Fruit fly (Drosophila melanogaster) whole organism, embryonic: Measurements from ENCODE around the gene bi.
A peak's percentile ranks its signal among the peaks of the same experiment; 100 is the strongest.

Experiments used
- Abd-B ChIP-seq: fragments of 200-800 bp; sonication (Bioruptor generic); optimal IDR thresholded peaks from 2 replicates; lab custom pipeline; 2018; ENCODE audit warnings: missing biosample characterization, mild to moderate bottlenecking, missing genetic modification characterization, moderate library complexity
- Atf6 ChIP-seq: fragments of 200-800 bp; sonication (Bioruptor generic); IDR thresholded peaks from 2 replicates; pipeline ENCODE4 v1.3.6; 2022; ENCODE audit warnings: missing biosample characterization, missing genetic modification characterization
- CG10147 ChIP-seq: fragments of 200-800 bp; sonication (Bioruptor generic); optimal IDR thresholded peaks from 2 replicates; lab custom pipeline; 2019; ENCODE audit warnings: missing biosample characterization, mild to moderate bottlenecking, missing genetic modification characterization, moderate library complexity
- CG12942 ChIP-seq: fragments of 200-800 bp; sonication (Bioruptor generic); optimal IDR thresholded peaks from 3 replicates; lab custom pipeline; 2016; ENCODE audit warnings: missing biosample characterization, missing genetic modification characterization
- CG13775 ChIP-seq: fragments of 200-800 bp; sonication (Bioruptor generic); optimal IDR thresholded peaks from 3 replicates; lab custom pipeline; 2017; ENCODE audit warnings: missing biosample characterization, mild to moderate bottlenecking, missing genetic modification characterization
- CG1647 ChIP-seq: fragments of 200-800 bp; sonication (Bioruptor generic); optimal IDR thresholded peaks from 3 replicates; lab custom pipeline; 2016; ENCODE audit warnings: missing biosample characterization, missing genetic modification characterization
- CG16863 ChIP-seq: fragments of 200-800 bp; sonication (Bioruptor generic); optimal IDR thresholded peaks from 3 replicates; lab custom pipeline; 2016; ENCODE audit warnings: missing biosample characterization, missing genetic modification characterization
- CG17186 ChIP-seq: fragments of 200-800 bp; sonication (Bioruptor generic); optimal IDR thresholded peaks from 3 replicates; lab custom pipeline; 2017; ENCODE audit warnings: missing biosample characterization, missing genetic modification reagents, missing genetic modification characterization
- CG17359 ChIP-seq: fragments of 200-800 bp; sonication (Bioruptor generic); optimal IDR thresholded peaks from 3 replicates; lab custom pipeline; 2018; ENCODE audit warnings: missing biosample characterization, mild to moderate bottlenecking, missing genetic modification characterization, moderate library complexity
- CG17568 ChIP-seq: fragments of 200-800 bp; sonication (Bioruptor generic); optimal IDR thresholded peaks from 2 replicates; lab custom pipeline; 2018; ENCODE audit warnings: missing biosample characterization, mild to moderate bottlenecking, missing genetic modification characterization, moderate library complexity
- CG18011 ChIP-seq: fragments of 200-800 bp; sonication (Bioruptor generic); optimal IDR thresholded peaks from 2 replicates; lab custom pipeline; 2017; ENCODE audit warnings: missing biosample characterization, missing genetic modification characterization, mild to moderate bottlenecking, moderate library complexity, missing genotype
- CG2678 ChIP-seq: fragments of 200-800 bp; sonication (Bioruptor generic); optimal IDR thresholded peaks from 3 replicates; lab custom pipeline; 2019; ENCODE audit warnings: missing biosample characterization, mild to moderate bottlenecking, missing genetic modification characterization, moderate library complexity
- CG3065 ChIP-seq: fragments of 200-800 bp; sonication (Bioruptor generic); optimal IDR thresholded peaks from 2 replicates; lab custom pipeline; 2016; ENCODE audit warnings: missing biosample characterization, missing genetic modification characterization
- CG31388 ChIP-seq: fragments of 200-800 bp; sonication (Bioruptor generic); optimal IDR thresholded peaks from 2 replicates; lab custom pipeline; 2016; ENCODE audit warnings: missing biosample characterization, missing genetic modification characterization
- CG32767 ChIP-seq: fragments of 200-800 bp; sonication (Bioruptor generic); IDR thresholded peaks from 2 replicates; pipeline ENCODE4 v1.3.6; 2022; ENCODE audit warnings: missing biosample characterization, missing genetic modification characterization
- CG34422 ChIP-seq: fragments of 200-800 bp; sonication (Bioruptor generic); IDR thresholded peaks from 3 replicates; pipeline ENCODE4 v1.3.6; 2022; ENCODE audit warnings: missing biosample characterization, missing genetic modification characterization
- CG4404 ChIP-seq: fragments of 200-800 bp; sonication (Bioruptor generic); IDR thresholded peaks from 2 replicates; pipeline ENCODE4 v1.3.6; 2022; ENCODE audit warnings: missing biosample characterization, missing genetic modification characterization
- CG6854 ChIP-seq: fragments of 200-800 bp; sonication (Bioruptor generic); optimal IDR thresholded peaks from 3 replicates; lab custom pipeline; 2017; ENCODE audit warnings: missing biosample characterization, mild to moderate bottlenecking, missing genetic modification characterization
- CG9215 ChIP-seq: fragments of 200-800 bp; sonication (Bioruptor generic); IDR thresholded peaks from 2 replicates; pipeline ENCODE4 v1.3.6; 2022; ENCODE audit warnings: missing biosample characterization, missing genetic modification characterization
- CG9437 ChIP-seq: fragments of 200-800 bp; sonication (Bioruptor generic); optimal IDR thresholded peaks from 2 replicates; lab custom pipeline; 2018; ENCODE audit warnings: missing biosample characterization, mild to moderate bottlenecking, missing genetic modification characterization
- D19B ChIP-seq: fragments of 200-800 bp; sonication (Bioruptor generic); optimal IDR thresholded peaks from 2 replicates; lab custom pipeline; 2017; ENCODE audit warnings: missing biosample characterization, mild to moderate bottlenecking, missing genetic modification characterization
- Dad ChIP-seq: fragments of 200-800 bp; sonication (Bioruptor generic); optimal IDR thresholded peaks from 3 replicates; lab custom pipeline; 2016; ENCODE audit warnings: missing biosample characterization, missing genetic modification characterization
- Dek ChIP-seq: fragments of 200-800 bp; sonication (Bioruptor generic); optimal IDR thresholded peaks from 3 replicates; lab custom pipeline; 2019; ENCODE audit warnings: missing biosample characterization, mild to moderate bottlenecking, missing genetic modification characterization, moderate library complexity
- Ets97D ChIP-seq: fragments of 200-800 bp; sonication (Bioruptor generic); optimal IDR thresholded peaks from 3 replicates; lab custom pipeline; 2016; ENCODE audit warnings: missing biosample characterization, missing genetic modification characterization
- Fer2 ChIP-seq: fragments of 200-800 bp; sonication (Bioruptor generic); optimal IDR thresholded peaks from 2 replicates; lab custom pipeline; 2018; ENCODE audit warnings: missing biosample characterization, mild to moderate bottlenecking, missing genetic modification characterization, moderate library complexity
- H15 ChIP-seq: fragments of 200-800 bp; sonication (Bioruptor generic); IDR thresholded peaks from 3 replicates; pipeline ENCODE4 v1.3.6; 2022; ENCODE audit warnings: missing biosample characterization, missing genetic modification characterization
- Hand ChIP-seq: fragments of 200-800 bp; sonication (Bioruptor generic); optimal IDR thresholded peaks from 2 replicates; lab custom pipeline; 2017; ENCODE audit warnings: mild to moderate bottlenecking, missing biosample characterization, missing genetic modification reagents, missing genetic modification characterization
- Hr39 ChIP-seq: fragments of >200 bp; optimal IDR thresholded peaks from 2 replicates; lab custom pipeline; 2017
- Kr ChIP-seq: fragments of 200-800 bp; sonication (Bioruptor generic); optimal IDR thresholded peaks from 2 replicates; lab custom pipeline; 2017; ENCODE audit warnings: missing biosample characterization, mild to moderate bottlenecking, missing genetic modification characterization
- NfI ChIP-seq: fragments of 200-800 bp; sonication (Bioruptor generic); optimal IDR thresholded peaks from 3 replicates; lab custom pipeline; 2018; ENCODE audit warnings: missing biosample characterization, mild to moderate bottlenecking, missing genetic modification characterization, moderate library complexity
- Side ChIP-seq: fragments of 200-800 bp; sonication (Bioruptor generic); optimal IDR thresholded peaks from 2 replicates; lab custom pipeline; 2016; ENCODE audit warnings: missing biosample characterization, missing genetic modification characterization
- Sox100B ChIP-seq: fragments of 200-800 bp; sonication (Bioruptor generic); optimal IDR thresholded peaks from 3 replicates; lab custom pipeline; 2018; ENCODE audit warnings: missing biosample characterization, mild to moderate bottlenecking, missing genetic modification characterization
- Sry-β ChIP-seq: fragments of 200-800 bp; sonication (Bioruptor generic); optimal IDR thresholded peaks from 2 replicates; lab custom pipeline; 2018; ENCODE audit warnings: missing biosample characterization, mild to moderate bottlenecking, missing genetic modification characterization, moderate library complexity
- Ssrp ChIP-seq: fragments of 200-800 bp; sonication (Bioruptor generic); optimal IDR thresholded peaks from 2 replicates; lab custom pipeline; 2018; ENCODE audit warnings: missing biosample characterization, mild to moderate bottlenecking, missing genetic modification characterization, moderate library complexity
- Xbp1 ChIP-seq: fragments of 200-800 bp; sonication (Bioruptor generic); optimal IDR thresholded peaks from 3 replicates; lab custom pipeline; 2016; ENCODE audit warnings: missing biosample characterization, mild to moderate bottlenecking, missing genetic modification characterization
- aop ChIP-seq: fragments of 200-800 bp; sonication (Bioruptor generic); IDR thresholded peaks from 2 replicates; pipeline ENCODE4 v1.3.6; 2022; ENCODE audit warnings: missing biosample characterization, missing genetic modification characterization
- bcd ChIP-seq: fragments of 200-800 bp; sonication (Bioruptor generic); optimal IDR thresholded peaks from 2 replicates; lab custom pipeline; 2017; ENCODE audit warnings: missing biosample characterization, mild to moderate bottlenecking, missing genetic modification characterization
- corto ChIP-seq: fragments of 200-800 bp; sonication (Bioruptor generic); optimal IDR thresholded peaks from 2 replicates; lab custom pipeline; 2016; ENCODE audit warnings: missing biosample characterization, mild to moderate bottlenecking, missing genetic modification characterization, moderate library complexity
- crc ChIP-seq: fragments of 200-800 bp; sonication (Bioruptor generic); optimal IDR thresholded peaks from 2 replicates; lab custom pipeline; 2016; ENCODE audit warnings: missing biosample characterization, missing genetic modification characterization
- gfzf ChIP-seq: fragments of 200-800 bp; sonication (Bioruptor generic); optimal IDR thresholded peaks from 2 replicates; lab custom pipeline; 2016; ENCODE audit warnings: missing biosample characterization, mild to moderate bottlenecking, missing genetic modification characterization, moderate library complexity
- jing ChIP-seq: fragments of 200-800 bp; sonication (Bioruptor generic); optimal IDR thresholded peaks from 2 replicates; lab custom pipeline; 2018; ENCODE audit warnings: missing biosample characterization, mild to moderate bottlenecking, missing genetic modification characterization
- maf-S ChIP-seq: fragments of 200-800 bp; sonication (Bioruptor generic); optimal IDR thresholded peaks from 2 replicates; lab custom pipeline; 2016; ENCODE audit warnings: missing biosample characterization, missing genetic modification characterization
- mld ChIP-seq: fragments of 200-800 bp; sonication (Bioruptor generic); IDR thresholded peaks from 3 replicates; pipeline ENCODE4 v1.3.6; 2022; ENCODE audit warnings: missing biosample characterization, missing genetic modification characterization; ENCODE audit not compliant: partially characterized antibody
- nau ChIP-seq: fragments of 200-800 bp; sonication (Bioruptor generic); optimal IDR thresholded peaks from 3 replicates; lab custom pipeline; 2017; ENCODE audit warnings: missing biosample characterization, mild to moderate bottlenecking, missing genetic modification characterization, missing genetic modification reagents
- peb ChIP-seq: fragments of 200-800 bp; sonication (Bioruptor generic); IDR thresholded peaks from 2 replicates; pipeline ENCODE4 v1.3.6; 2022; ENCODE audit warnings: missing biosample characterization, missing genetic modification characterization
- pfk ChIP-seq: fragments of 200-800 bp; sonication (Bioruptor generic); optimal IDR thresholded peaks from 2 replicates; lab custom pipeline; 2018; ENCODE audit warnings: missing biosample characterization, mild to moderate bottlenecking, missing genetic modification characterization, moderate library complexity
- salm ChIP-seq: fragments of 200-800 bp; sonication (Bioruptor generic); optimal IDR thresholded peaks from 2 replicates; lab custom pipeline; 2018; ENCODE audit warnings: missing biosample characterization, mild to moderate bottlenecking, missing genetic modification characterization
- sens-2 ChIP-seq: fragments of 200-800 bp; sonication (Bioruptor generic); IDR thresholded peaks from 2 replicates; pipeline ENCODE4 v1.3.6; 2022; ENCODE audit warnings: missing biosample characterization, missing genetic modification characterization
- tgo ChIP-seq: fragments of 200-800 bp; sonication (Bioruptor generic); IDR thresholded peaks from 3 replicates; pipeline ENCODE4 v1.3.6; 2022; ENCODE audit warnings: missing biosample characterization, missing genetic modification characterization
- vnd ChIP-seq: fragments of 200-800 bp; sonication (Bioruptor generic); IDR thresholded peaks from 3 replicates; pipeline ENCODE4 v1.3.6; 2022; ENCODE audit warnings: missing biosample characterization, missing genetic modification characterization; ENCODE audit not compliant: partially characterized antibody
- wor ChIP-seq: fragments of 200-800 bp; sonication (Bioruptor generic); IDR thresholded peaks from 2 replicates; pipeline ENCODE4 v1.3.6; 2022; ENCODE audit warnings: missing biosample characterization, missing genetic modification characterization

The bi gene

dm6 chrX:4529909-4530308 lies 117.3 kb downstream of the bi start, which contains the start of gene CG3556 (continued):
- no peak for TF ChIP-seq CG1647 (GFP tag; lab: Kevin White, UChicago)
- no peak for TF ChIP-seq CG18011 (GFP tag; lab: Kevin White, UChicago)
- TF ChIP-seq CG17568 (GFP tag; lab: Kevin White, UChicago) = no peak
- TF ChIP-seq vnd (GFP tag; lab: Robert Waterston, UW) = 0 out of 3 replicates have a peak, but pooled peaks have one; percentile 34
- no peak for TF ChIP-seq nau (GFP tag; lab: Kevin White, UChicago)
- TF ChIP-seq Abd-B (GFP tag; lab: Kevin White, UChicago) = no peak
- TF ChIP-seq D19B (GFP tag; lab: Kevin White, UChicago) = no peak
- TF ChIP-seq CG16863 = peak; percentile 33
- TF ChIP-seq CG4404 (GFP tag; lab: Robert Waterston, UW) = no peak
- 0 out of 3 replicates have a peak, but pooled peaks have one; percentile 32 for TF ChIP-seq mld
- 0 out of 2 replicates have a peak, but pooled peaks have one; percentile 30 for TF ChIP-seq Atf6
- no peak for TF ChIP-seq Dek (tag; lab: Kevin White, UChicago)
- TF ChIP-seq wor (GFP tag; lab: Robert Waterston, UW) = no peak
- TF ChIP-seq Xbp1 (GFP tag; lab: Kevin White, UChicago) = peak; percentile 40
- TF ChIP-seq CG17186 = peak; percentile 19
- peak; percentile 5 for TF ChIP-seq Ssrp (tag; lab: Kevin White, UChicago)
- TF ChIP-seq CG9437 (GFP tag; lab: Kevin White, UChicago) = no peak
- TF ChIP-seq Side (GFP tag; lab: Kevin White, UChicago) = peak; percentile 50
- peak; percentile 32; the same call in 1 of the 2 replicates for TF ChIP-seq CG9215 (GFP tag; lab: Robert Waterston, UW)
- 0 out of 2 replicates have a peak, but pooled peaks have one; percentile 22 for TF ChIP-seq peb (GFP tag; lab: Robert Waterston, UW)
- TF ChIP-seq gfzf (GFP tag; lab: Kevin White, UChicago) = peak; percentile 76
- TF ChIP-seq CG3065 (GFP tag; lab: Kevin White, UChicago) = no peak
- no peak for TF ChIP-seq aop (GFP tag; lab: Robert Waterston, UW)
- TF ChIP-seq Kr (GFP tag; lab: Kevin White, UChicago) = no peak
- no peak for TF ChIP-seq jing (GFP tag; lab: Kevin White, UChicago)
- no peak for TF ChIP-seq corto (GFP tag; lab: Kevin White, UChicago)
- no peak for TF ChIP-seq salm (tag; lab: Kevin White, UChicago)
- TF ChIP-seq Dad (GFP tag; lab: Kevin White, UChicago) = no peak
- TF ChIP-seq NfI = peak; percentile 46
- TF ChIP-seq bcd (GFP tag; lab: Kevin White, UChicago) = no peak
- peak; percentile 32 for TF ChIP-seq CG17359
- TF ChIP-seq CG31388 (GFP tag; lab: Kevin White, UChicago) = no peak
- peak; percentile 8 for TF ChIP-seq CG12942 (GFP tag; lab: Kevin White, UChicago)
- TF ChIP-seq Sox100B (GFP tag; lab: Kevin White, UChicago) = no peak
- no peak for TF ChIP-seq Hr39 (lab: Kevin White, UChicago)
- no peak for TF ChIP-seq Fer2 (tag; lab: Kevin White, UChicago)
- no peak for TF ChIP-seq sens-2 (GFP tag; lab: Robert Waterston, UW)
- no peak for TF ChIP-seq maf-S (GFP tag; lab: Kevin White, UChicago)
- peak; percentile 66; the same call in 2 of the 3 replicates for TF ChIP-seq H15 (GFP tag; lab: Robert Waterston, UW)
- peak; percentile 38; the same call in 1 of the 3 replicates for TF ChIP-seq tgo (GFP tag; lab: Robert Waterston, UW)
- TF ChIP-seq pfk (GFP tag; lab: Kevin White, UChicago) = peak; percentile 1
- peak; percentile 88 for TF ChIP-seq Ets97D (GFP tag; lab: Kevin White, UChicago)
- no peak for TF ChIP-seq Hand (GFP tag; lab: Kevin White, UChicago)
- no peak for TF ChIP-seq crc (GFP tag; lab: Kevin White, UChicago)
- TF ChIP-seq CG13775 (GFP tag; lab: Kevin White, UChicago) = peak; percentile 37
- TF ChIP-seq CG34422 (GFP tag; lab: Robert Waterston, UW) = peak; percentile 30; the same call in 1 of the 3 replicates
- TF ChIP-seq CG2678 (tag; lab: Kevin White, UChicago) = no peak
- TF ChIP-seq CG6854 (GFP tag; lab: Kevin White, UChicago) = no peak
- TF ChIP-seq CG10147 (GFP tag; lab: Kevin White, UChicago) = no peak
- no peak for TF ChIP-seq Sry-β
- TF ChIP-seq CG32767 (GFP tag; lab: Robert Waterston, UW) = no peak
